Worm (Caenorhabditis elegans) whole organism, mixed stage, embryonic: Measurements from ENCODE around the gene K12H6.4.

Experiments used
- M03D4.4 ChIP-seq: sonication (generic microtip); optimal IDR thresholded peaks from 2 replicates; lab custom pipeline; 2017; ENCODE audit warnings: mild to moderate bottlenecking, missing genetic modification characterization, missing compliant biosample characterization
- bed-3 ChIP-seq: fragments of 200-800 bp; sonication (Bioruptor generic); optimal IDR thresholded peaks from 3 replicates; lab custom pipeline; 2018; ENCODE audit warnings: mild to moderate bottlenecking, missing genetic modification characterization, moderate library complexity, missing compliant biosample characterization
- blmp-1 ChIP-seq: fragments of 150-350 bp; optimal IDR thresholded peaks from 2 replicates; lab custom pipeline; 2014; ENCODE audit warnings: missing biosample characterization, missing genetic modification characterization
- ceh-39 ChIP-seq: fragments of 150-350 bp; optimal IDR thresholded peaks from 2 replicates; lab custom pipeline; 2014; ENCODE audit warnings: missing biosample characterization, missing genetic modification characterization
- ceh-43 ChIP-seq: fragments of 200-800 bp; sonication (Bioruptor generic); optimal IDR thresholded peaks from 2 replicates; lab custom pipeline; 2018; ENCODE audit warnings: mild to moderate bottlenecking, missing genetic modification characterization, moderate library complexity, missing compliant biosample characterization
- ceh-83 ChIP-seq: fragments of 200-800 bp; sonication (Bioruptor generic); optimal IDR thresholded peaks from 2 replicates; lab custom pipeline; 2018; ENCODE audit warnings: mild to moderate bottlenecking, missing genetic modification characterization, missing compliant biosample characterization
- ces-1 ChIP-seq: fragments of 150-350 bp; optimal IDR thresholded peaks from 2 replicates; lab custom pipeline; 2014; ENCODE audit warnings: missing biosample characterization, missing genetic modification reagents, missing genetic modification characterization
- cnd-1 ChIP-seq: fragments of 200-800 bp; sonication (Bioruptor generic); optimal IDR thresholded peaks from 2 replicates; lab custom pipeline; 2018; ENCODE audit warnings: mild to moderate bottlenecking, missing genetic modification characterization, missing compliant biosample characterization
- drap-1 ChIP-seq: fragments of 200-800 bp; sonication (Bioruptor generic); optimal IDR thresholded peaks from 3 replicates; lab custom pipeline; 2018; ENCODE audit warnings: mild to moderate bottlenecking, missing genetic modification characterization, missing compliant biosample characterization
- elt-1 ChIP-seq: sonication (generic microtip); optimal IDR thresholded peaks from 2 replicates; lab custom pipeline; 2017; ENCODE audit warnings: missing genetic modification characterization, mild to moderate bottlenecking, missing compliant biosample characterization, antibody characterized with exemption, moderate library complexity, borderline replicate concordance; ENCODE audit not compliant: insufficient read depth
- elt-3 ChIP-seq: fragments of 150-350 bp; optimal IDR thresholded peaks from 2 replicates; lab custom pipeline; 2014; ENCODE audit warnings: missing biosample characterization, missing genetic modification characterization
- flh-1 ChIP-seq: fragments of 200-800 bp; sonication (Bioruptor generic); optimal IDR thresholded peaks from 2 replicates; lab custom pipeline; 2018; ENCODE audit warnings: mild to moderate bottlenecking, missing genetic modification characterization, moderate library complexity, missing compliant biosample characterization
- ham-2 ChIP-seq: fragments of 200-800 bp; sonication (Bioruptor generic); optimal IDR thresholded peaks from 2 replicates; lab custom pipeline; 2018; ENCODE audit warnings: mild to moderate bottlenecking, missing genetic modification characterization, missing compliant biosample characterization
- lin-13 ChIP-seq: fragments of 150-350 bp; optimal IDR thresholded peaks from 2 replicates; lab custom pipeline; 2014; ENCODE audit warnings: missing biosample characterization, missing genetic modification characterization
- lin-32 ChIP-seq: fragments of 200-800 bp; sonication (Bioruptor generic); optimal IDR thresholded peaks from 2 replicates; lab custom pipeline; 2018; ENCODE audit warnings: mild to moderate bottlenecking, missing genetic modification characterization, missing compliant biosample characterization
- lsy-2 ChIP-seq: fragments of 150-350 bp; optimal IDR thresholded peaks from 2 replicates; lab custom pipeline; 2014; ENCODE audit warnings: missing biosample characterization, missing genetic modification characterization
- mep-1 ChIP-seq: fragments of 150-350 bp; optimal IDR thresholded peaks from 2 replicates; lab custom pipeline; 2017; ENCODE audit warnings: missing biosample characterization, missing genetic modification reagents, missing genetic modification characterization, inconsistent platforms
- nhr-12 ChIP-seq: fragments of 150-350 bp; optimal IDR thresholded peaks from 2 replicates; lab custom pipeline; 2014; ENCODE audit warnings: missing biosample characterization, missing genetic modification characterization
- nhr-2 ChIP-seq: fragments of 150-350 bp; optimal IDR thresholded peaks from 2 replicates; lab custom pipeline; 2014; ENCODE audit warnings: missing biosample characterization, missing genetic modification characterization
- nhr-237 ChIP-seq: fragments of 150-350 bp; optimal IDR thresholded peaks from 2 replicates; lab custom pipeline; 2014; ENCODE audit warnings: missing biosample characterization, missing genetic modification characterization
- nhr-76 ChIP-seq: sonication (generic microtip); optimal IDR thresholded peaks from 2 replicates; lab custom pipeline; 2017; ENCODE audit warnings: missing biosample characterization, missing genetic modification characterization
- pha-4 ChIP-seq: fragments of 150-350 bp; optimal IDR thresholded peaks from 2 replicates; lab custom pipeline; 2018; ENCODE audit warnings: missing biosample characterization, missing genetic modification reagents, missing genetic modification characterization
- sem-2 ChIP-seq: fragments of 200-800 bp; sonication (Bioruptor generic); optimal IDR thresholded peaks from 2 replicates; lab custom pipeline; 2018; ENCODE audit warnings: mild to moderate bottlenecking, missing genetic modification characterization, missing compliant biosample characterization
- sptf-1 ChIP-seq: sonication (generic microtip); optimal IDR thresholded peaks from 2 replicates; lab custom pipeline; 2017; ENCODE audit warnings: mild to moderate bottlenecking, missing genetic modification characterization, moderate library complexity, missing compliant biosample characterization
- tbx-8 ChIP-seq: fragments of 200-800 bp; sonication (Bioruptor generic); optimal IDR thresholded peaks from 2 replicates; lab custom pipeline; 2018; ENCODE audit warnings: mild to moderate bottlenecking, missing genetic modification characterization, moderate library complexity, missing compliant biosample characterization
- unc-120 ChIP-seq: sonication (generic microtip); optimal IDR thresholded peaks from 2 replicates; lab custom pipeline; 2017; ENCODE audit warnings: missing genetic modification characterization, missing compliant biosample characterization; ENCODE audit not compliant: poor library complexity, severe bottlenecking
- unc-39 ChIP-seq: fragments of 150-350 bp; optimal IDR thresholded peaks from 2 replicates; lab custom pipeline; 2014; ENCODE audit warnings: missing biosample characterization, missing genetic modification characterization
- unc-62 ChIP-seq: fragments of 150-350 bp; optimal IDR thresholded peaks from 2 replicates; lab custom pipeline; 2014; ENCODE audit warnings: missing biosample characterization, missing genetic modification reagents, missing genetic modification characterization
- zip-8 ChIP-seq: fragments of 150-350 bp; optimal IDR thresholded peaks from 2 replicates; lab custom pipeline; 2014; ENCODE audit warnings: missing biosample characterization, missing genetic modification characterization

Gene K12H6.4

ce11 chrII:2816676-2817075 lies 7.4 kb downstream of the K12H6.4 start, which contains the start of gene set-13:
Gene set-13, plus strand, starts transcription at chrII:2816976.
- TF ChIP-seq elt-3: no peak

ce11 chrII:2815444-2815843 lies 8.6 kb downstream of the K12H6.4 start, which contains the start of gene K12H6.2:
Gene K12H6.2, minus strand, starts transcription at chrII:2815544.
- TF ChIP-seq ces-1 (no peak), ham-2 (GFP tag; lab: Kevin White, UChicago) (no peak), unc-62 (GFP tag; lab: Kevin White, UChicago) (no peak), M03D4.4 (tag; lab: Kevin White, UChicago) (no peak), zip-8 (tag; lab: Kevin White, UChicago) (peak; percentile 46), cnd-1 (tag; lab: Kevin White, UChicago) (no peak)

ce11 chrII:2815017-2815416 lies 9.1 kb downstream of the K12H6.4 start:
- TF ChIP-seq nhr-2 (tag; lab: Kevin White, UChicago): no peak

- TF ChIP-seq lsy-2 (tag; lab: Kevin White, UChicago): no peak
- TF ChIP-seq unc-39: no peak
- TF ChIP-seq mep-1 (tag; lab: Kevin White, UChicago): no peak
- no peak for TF ChIP-seq drap-1 (GFP tag; lab: Kevin White, UChicago)
- no peak for TF ChIP-seq ces-1
- TF ChIP-seq M03D4.4 (tag; lab: Kevin White, UChicago): no peak
- TF ChIP-seq nhr-12: no peak
- TF ChIP-seq nhr-2 (tag; lab: Kevin White, UChicago): no peak
- TF ChIP-seq pha-4 (tag; lab: Kevin White, UChicago): no peak
- no peak for TF ChIP-seq tbx-8 (GFP tag; lab: Kevin White, UChicago)
- TF ChIP-seq unc-120: no peak
- TF ChIP-seq ceh-43 (GFP tag; lab: Kevin White, UChicago): no peak
- TF ChIP-seq sem-2 (GFP tag; lab: Kevin White, UChicago): no peak
- TF ChIP-seq blmp-1 (tag; lab: Kevin White, UChicago): no peak
- TF ChIP-seq cnd-1 (tag; lab: Kevin White, UChicago): no peak
- no peak for TF ChIP-seq flh-1 (GFP tag; lab: Kevin White, UChicago)
Observed at ce11 chrII:2807674-2808206, 16.3 kb downstream of the K12H6.4 start, which contains the start of gene K12H6.12. Gene K12H6.12, plus strand, starts transcription at chrII:2808156.

ce11 chrII:2805566-2805965 lies 18.5 kb downstream of the K12H6.4 start:
- no peak for TF ChIP-seq blmp-1 (tag; lab: Kevin White, UChicago)
- TF ChIP-seq ceh-83: no peak
- no peak for TF ChIP-seq sptf-1 (tag; lab: Kevin White, UChicago)
- no peak for TF ChIP-seq ces-1
- TF ChIP-seq lin-32 (GFP tag; lab: Kevin White, UChicago): no peak
- no peak for TF ChIP-seq nhr-237 (tag; lab: Kevin White, UChicago)
- no peak for TF ChIP-seq lsy-2 (tag; lab: Kevin White, UChicago)
- no peak for TF ChIP-seq M03D4.4 (tag; lab: Kevin White, UChicago)
- no peak for TF ChIP-seq elt-1 (tag; lab: Kevin White, UChicago)
- TF ChIP-seq nhr-76 (tag; lab: Kevin White, UChicago): no peak
- TF ChIP-seq bed-3 (GFP tag; lab: Kevin White, UChicago): no peak
- no peak for TF ChIP-seq ceh-39 (tag; lab: Kevin White, UChicago)
- TF ChIP-seq drap-1 (GFP tag; lab: Kevin White, UChicago): no peak
- no peak for TF ChIP-seq unc-39
- TF ChIP-seq unc-120: no peak
- no peak for TF ChIP-seq pha-4 (tag; lab: Kevin White, UChicago)
- TF ChIP-seq lin-13 (tag; lab: Kevin White, UChicago): no peak

- TF ChIP-seq drap-1 (GFP tag; lab: Kevin White, UChicago) (no peak), ceh-83 (no peak), cnd-1 (tag; lab: Kevin White, UChicago) (no peak), nhr-237 (tag; lab: Kevin White, UChicago) (no peak), ham-2 (GFP tag; lab: Kevin White, UChicago) (no peak), mep-1 (tag; lab: Kevin White, UChicago) (no peak), nhr-76 (tag; lab: Kevin White, UChicago) (no peak), elt-1 (tag; lab: Kevin White, UChicago) (no peak), zip-8 (tag; lab: Kevin White, UChicago) (no peak), ceh-43 (GFP tag; lab: Kevin White, UChicago) (no peak), unc-120 (no peak), M03D4.4 (tag; lab: Kevin White, UChicago) (no peak), nhr-2 (tag; lab: Kevin White, UChicago) (no peak)
Observed at ce11 chrII:2804949-2805348, 19.1 kb downstream of the K12H6.4 start.
